Fruit fly (Drosophila melanogaster) whole organism, embryonic: ENCODE measurements around the gene fusl.

ENCODE experiments used
- Adf1 ChIP-seq: fragments of 200-800 bp; sonication (Bioruptor generic); IDR thresholded peaks from 2 replicates; pipeline ENCODE4 v1.3.6; 2022; ENCODE audit warnings: missing biosample characterization, missing genetic modification characterization
- Asciz ChIP-seq: fragments of 200-800 bp; sonication (Bioruptor generic); optimal IDR thresholded peaks from 2 replicates; lab custom pipeline; 2017; ENCODE audit warnings: missing biosample characterization, mild to moderate bottlenecking, missing genetic modification characterization, missing genetic modification reagents
- Awh ChIP-seq: fragments of 200-800 bp; sonication (Bioruptor generic); IDR thresholded peaks from 2 replicates; pipeline ENCODE4, ENCODE4 v1.3.6; 2022; ENCODE audit warnings: missing biosample characterization, missing genetic modification characterization
- B-H1 ChIP-seq: fragments of 200-800 bp; sonication (Bioruptor generic); IDR thresholded peaks from 3 replicates; pipeline ENCODE4 v1.3.6; 2022; ENCODE audit warnings: missing biosample characterization, missing genetic modification characterization
- CG11504 ChIP-seq: fragments of 200-800 bp; sonication (Bioruptor generic); optimal IDR thresholded peaks from 3 replicates; lab custom pipeline; 2019; ENCODE audit warnings: missing biosample characterization, mild to moderate bottlenecking, missing genetic modification characterization, moderate library complexity
- CG13123 ChIP-seq: fragments of 200-800 bp; sonication (Bioruptor generic); optimal IDR thresholded peaks from 2 replicates; lab custom pipeline; 2016; ENCODE audit warnings: missing biosample characterization, missing genetic modification characterization
- CG14441 ChIP-seq: fragments of 200-800 bp; sonication (Bioruptor generic); IDR thresholded peaks from 2 replicates; pipeline ENCODE4 v1.3.6; 2022; ENCODE audit warnings: missing biosample characterization, missing genetic modification characterization
- CG14710 ChIP-seq: fragments of 200-800 bp; sonication (Bioruptor generic); optimal IDR thresholded peaks from 3 replicates; lab custom pipeline; 2019; ENCODE audit warnings: missing biosample characterization, mild to moderate bottlenecking, missing genetic modification characterization, moderate library complexity
- CG16779 ChIP-seq: fragments of 200-800 bp; sonication (Bioruptor generic); IDR thresholded peaks from 2 replicates; pipeline ENCODE4 v1.3.6; 2022; ENCODE audit warnings: missing biosample characterization, missing genetic modification characterization
- CG17359 ChIP-seq: fragments of 200-800 bp; sonication (Bioruptor generic); optimal IDR thresholded peaks from 3 replicates; lab custom pipeline; 2018; ENCODE audit warnings: missing biosample characterization, mild to moderate bottlenecking, missing genetic modification characterization, moderate library complexity
- CG17802 ChIP-seq: fragments of 200-800 bp; sonication (Bioruptor generic); optimal IDR thresholded peaks from 2 replicates; lab custom pipeline; 2018; ENCODE audit warnings: missing biosample characterization, mild to moderate bottlenecking, missing genetic modification characterization, moderate library complexity
- CG17912 ChIP-seq: fragments of 200-800 bp; sonication (Bioruptor generic); optimal IDR thresholded peaks from 2 replicates; lab custom pipeline; 2018; ENCODE audit warnings: missing biosample characterization, mild to moderate bottlenecking, missing genetic modification characterization
- CG2712 ChIP-seq: fragments of 200-800 bp; optimal IDR thresholded peaks from 3 replicates; lab custom pipeline; 2019; ENCODE audit warnings: missing biosample characterization, mild to moderate bottlenecking, missing genetic modification characterization, moderate library complexity
- CG2875 ChIP-seq: fragments of 200-800 bp; sonication (Bioruptor generic); optimal IDR thresholded peaks from 2 replicates; lab custom pipeline; 2017; ENCODE audit warnings: missing biosample characterization, mild to moderate bottlenecking, missing genetic modification characterization, missing genetic modification reagents
- CG34224 ChIP-seq: fragments of 200-800 bp; sonication (Bioruptor generic); IDR thresholded peaks from 3 replicates; pipeline ENCODE4 v1.3.6; 2022; ENCODE audit warnings: missing biosample characterization, missing genetic modification characterization; ENCODE audit not compliant: partially characterized antibody
- CG4707 ChIP-seq: fragments of 200-800 bp; sonication (Bioruptor generic); optimal IDR thresholded peaks from 2 replicates; lab custom pipeline; 2018; ENCODE audit warnings: missing biosample characterization, mild to moderate bottlenecking, missing genetic modification characterization, moderate library complexity
- CG6272 ChIP-seq: fragments of 200-800 bp; sonication (Bioruptor generic); IDR thresholded peaks from 2 replicates; pipeline ENCODE4 v1.3.6; 2022; ENCODE audit warnings: missing biosample characterization, missing genetic modification characterization
- CG6689 ChIP-seq: fragments of 200-800 bp; sonication (Bioruptor generic); IDR thresholded peaks from 2 replicates; pipeline ENCODE4 v1.3.6; 2022; ENCODE audit warnings: missing biosample characterization, missing genetic modification characterization
- CG7745 ChIP-seq: fragments of 200-800 bp; sonication (Bioruptor generic); optimal IDR thresholded peaks from 2 replicates; lab custom pipeline; 2018; ENCODE audit warnings: missing biosample characterization, mild to moderate bottlenecking, missing genetic modification characterization, moderate library complexity
- CG7839 ChIP-seq: fragments of 200-800 bp; sonication (Bioruptor generic); optimal IDR thresholded peaks from 3 replicates; lab custom pipeline; 2018; ENCODE audit warnings: missing biosample characterization, mild to moderate bottlenecking, missing genetic modification characterization, moderate library complexity
- D ChIP-seq, 2 experiments: fragments of 200-800 bp in 1 of 2; fragments of >200 bp in 1 of 2; sonication (Bioruptor generic) in 1 of 2; optimal IDR thresholded peaks; 2 replicates in 1 of 2; 3 replicates in 1 of 2; lab custom pipeline; 2017; ENCODE audit warnings: mild to moderate bottlenecking in 1 of 2, missing biosample characterization in 1 of 2, missing genetic modification characterization in 1 of 2, missing genetic modification reagents in 1 of 2
- Doc2 ChIP-seq: fragments of 200-800 bp; sonication (Bioruptor generic); IDR thresholded peaks from 2 replicates; pipeline ENCODE4 v1.3.6; 2022; ENCODE audit warnings: missing biosample characterization, missing genetic modification characterization
- Doc3 ChIP-seq: fragments of 200-800 bp; sonication (Bioruptor generic); IDR thresholded peaks from 3 replicates; pipeline ENCODE4 v1.3.6; 2022; ENCODE audit warnings: missing biosample characterization, missing genetic modification characterization; ENCODE audit not compliant: partially characterized antibody
- Hr78 ChIP-seq, 2 experiments: fragments of 200-800 bp in 1 of 2; fragments of >200 bp in 1 of 2; sonication (Bioruptor generic) in 1 of 2; optimal IDR thresholded peaks; 2 replicates each; lab custom pipeline; 2017 to 2019; ENCODE audit warnings: missing biosample characterization in 2 of 2, missing genetic modification characterization in 2 of 2, mild to moderate bottlenecking in 1 of 2, moderate library complexity in 1 of 2
- Kr ChIP-seq: fragments of 200-800 bp; sonication (Bioruptor generic); optimal IDR thresholded peaks from 2 replicates; lab custom pipeline; 2017; ENCODE audit warnings: missing biosample characterization, mild to moderate bottlenecking, missing genetic modification characterization
- Lpt ChIP-seq: fragments of >200 bp; optimal IDR thresholded peaks from 2 replicates; lab custom pipeline; 2018; ENCODE audit warnings: missing biosample characterization, missing genetic modification characterization
- Meics ChIP-seq: fragments of 200-800 bp; sonication (Bioruptor generic); optimal IDR thresholded peaks from 2 replicates; lab custom pipeline; 2017; ENCODE audit warnings: missing biosample characterization, mild to moderate bottlenecking, missing genetic modification characterization
- Nf-YB ChIP-seq: fragments of 200-800 bp; sonication (Bioruptor generic); optimal IDR thresholded peaks from 3 replicates; lab custom pipeline; 2019; ENCODE audit warnings: missing biosample characterization, mild to moderate bottlenecking, missing genetic modification characterization, moderate library complexity
- NfI ChIP-seq: fragments of 200-800 bp; sonication (Bioruptor generic); optimal IDR thresholded peaks from 3 replicates; lab custom pipeline; 2018; ENCODE audit warnings: missing biosample characterization, mild to moderate bottlenecking, missing genetic modification characterization, moderate library complexity
- bigmax ChIP-seq: fragments of 200-800 bp; sonication (Bioruptor generic); optimal IDR thresholded peaks from 2 replicates; lab custom pipeline; 2018; ENCODE audit warnings: missing biosample characterization, mild to moderate bottlenecking, missing genetic modification characterization
- crol ChIP-seq: fragments of 200-800 bp; sonication (Bioruptor generic); IDR thresholded peaks from 2 replicates; pipeline ENCODE4 v1.3.6; 2022; ENCODE audit warnings: missing biosample characterization, missing genetic modification characterization
- eve ChIP-seq, 2 experiments: fragments of >200 bp; optimal IDR thresholded peaks; 2 replicates each; lab custom pipeline; 2017; ENCODE audit warnings: missing biosample characterization in 2 of 2, missing genetic modification characterization in 2 of 2
- gfzf ChIP-seq: fragments of 200-800 bp; sonication (Bioruptor generic); optimal IDR thresholded peaks from 2 replicates; lab custom pipeline; 2016; ENCODE audit warnings: missing biosample characterization, mild to moderate bottlenecking, missing genetic modification characterization, moderate library complexity
- grau ChIP-seq: fragments of 200-800 bp; optimal IDR thresholded peaks from 3 replicates; lab custom pipeline; 2019; ENCODE audit warnings: missing biosample characterization, mild to moderate bottlenecking, missing genetic modification characterization, moderate library complexity
- gro ChIP-seq: fragments of 200-800 bp; sonication (Bioruptor generic); optimal IDR thresholded peaks from 2 replicates; lab custom pipeline; 2016; ENCODE audit warnings: missing biosample characterization, missing genetic modification characterization
- gsb ChIP-seq: fragments of 200-800 bp; sonication (Bioruptor generic); IDR thresholded peaks from 2 replicates; pipeline ENCODE4 v1.3.6; 2022; ENCODE audit warnings: missing biosample characterization, missing genetic modification characterization
- insv ChIP-seq, 2 experiments: fragments of 200-800 bp; sonication (Bioruptor generic); optimal IDR thresholded peaks; 3 replicates each; lab custom pipeline; 2016 to 2018; ENCODE audit warnings: missing biosample characterization in 2 of 2, missing genetic modification characterization in 2 of 2
- nerfin-2 ChIP-seq: fragments of 200-800 bp; sonication (Bioruptor generic); IDR thresholded peaks from 2 replicates; pipeline ENCODE4 v1.3.6; 2022; ENCODE audit warnings: missing biosample characterization, missing genetic modification characterization; ENCODE audit not compliant: partially characterized antibody
- p53 ChIP-seq: fragments of 200-800 bp; sonication (Bioruptor generic); optimal IDR thresholded peaks from 2 replicates; lab custom pipeline; 2016; ENCODE audit warnings: missing biosample characterization, missing genetic modification characterization
- prd ChIP-seq, 3 experiments: fragments of >200 bp in 2 of 3; fragments of 200-800 bp in 1 of 3; sonication (Bioruptor generic) in 1 of 3; optimal IDR thresholded peaks in 2 of 3; IDR thresholded peaks in 1 of 3; 2 replicates in 2 of 3; 3 replicates in 1 of 3; pipeline versions ENCODE4 v1.3.6 to Lab custom; 2017 to 2022; ENCODE audit warnings: missing biosample characterization in 1 of 3, missing genetic modification characterization in 1 of 3
- psq ChIP-seq: fragments of 200-800 bp; sonication (Bioruptor generic); optimal IDR thresholded peaks from 2 replicates; lab custom pipeline; 2017; ENCODE audit warnings: missing biosample characterization, missing genetic modification characterization
- run ChIP-seq: fragments of 200-800 bp; sonication (Bioruptor generic); optimal IDR thresholded peaks from 3 replicates; lab custom pipeline; 2018; ENCODE audit warnings: missing biosample characterization, mild to moderate bottlenecking, missing genetic modification characterization
- tgo ChIP-seq: fragments of 200-800 bp; sonication (Bioruptor generic); IDR thresholded peaks from 3 replicates; pipeline ENCODE4 v1.3.6; 2022; ENCODE audit warnings: missing biosample characterization, missing genetic modification characterization
- vfl ChIP-seq: fragments of 200-800 bp; sonication (Bioruptor generic); optimal IDR thresholded peaks from 2 replicates; lab custom pipeline; 2016; ENCODE audit warnings: missing biosample characterization, missing genetic modification characterization
- vvl ChIP-seq: fragments of 200-800 bp; sonication (Bioruptor generic); IDR thresholded peaks from 2 replicates; pipeline ENCODE4 v1.3.6; 2022; ENCODE audit warnings: missing biosample characterization, missing genetic modification characterization
- wdn ChIP-seq: fragments of 200-800 bp; sonication (Bioruptor generic); IDR thresholded peaks from 2 replicates; pipeline ENCODE4 v1.3.6; 2022; ENCODE audit warnings: missing biosample characterization, missing genetic modification characterization
- yki ChIP-seq: fragments of >200 bp; optimal IDR thresholded peaks from 3 replicates; lab custom pipeline; 2018
- z ChIP-seq: fragments of 200-800 bp; sonication (Bioruptor generic); IDR thresholded peaks from 3 replicates; pipeline ENCODE4 v1.3.6; 2022; ENCODE audit warnings: missing biosample characterization, missing genetic modification characterization
- zfh1 ChIP-seq: fragments of 200-800 bp; sonication (Bioruptor generic); IDR thresholded peaks from 3 replicates; pipeline ENCODE4 v1.3.6; 2022; ENCODE audit warnings: missing biosample characterization, missing genetic modification characterization

Gene fusl

dm6 chr2L:5296672-5297288, 41.1 kb downstream of the fusl start (continued):
- no peak for TF ChIP-seq prd (optimal IDR thresholded peaks at IDR 0.05; lab: Kevin White, UChicago)
- no peak for TF ChIP-seq prd (GFP tag; IDR thresholded peaks at IDR 0.05; lab: Robert Waterston, UW)
- TF ChIP-seq CG17359 (tag; lab: Kevin White, UChicago) = no peak
- peak; percentile 66 for TF ChIP-seq CG2712 (tag; lab: Kevin White, UChicago)
- TF ChIP-seq grau (tag; lab: Kevin White, UChicago) = peak; percentile 21
- TF ChIP-seq Doc2 = no peak
- TF ChIP-seq tgo (GFP tag; lab: Robert Waterston, UW) = no peak
- no peak for TF ChIP-seq bigmax
- no peak for TF ChIP-seq CG14441 (GFP tag; lab: Robert Waterston, UW)
- TF ChIP-seq Asciz (GFP tag; lab: Kevin White, UChicago) = peak; percentile 22
- no peak for TF ChIP-seq gsb
- TF ChIP-seq z (GFP tag; lab: Robert Waterston, UW) = no peak
- no peak for TF ChIP-seq run (tag; lab: Kevin White, UChicago)
- peak; percentile 44; the same call in 1 of the 3 replicates for TF ChIP-seq zfh1 (GFP tag; lab: Robert Waterston, UW)
- TF ChIP-seq CG7839 (tag; lab: Kevin White, UChicago) = peak; percentile 39
- TF ChIP-seq CG14710 (tag; lab: Kevin White, UChicago) = peak; percentile 61
- TF ChIP-seq CG17802 (tag; lab: Kevin White, UChicago) = peak; percentile 5
- peak; percentile 8 for TF ChIP-seq CG4707
- no peak for TF ChIP-seq insv (GFP tag; optimal IDR thresholded peaks at IDR 0.05; lab: Kevin White, UChicago)
- no peak for TF ChIP-seq CG13123 (GFP tag; lab: Kevin White, UChicago)
- TF ChIP-seq psq (GFP tag; lab: Kevin White, UChicago) = no peak
- no peak for TF ChIP-seq vfl
- no peak for TF ChIP-seq wdn (GFP tag; lab: Robert Waterston, UW)
- TF ChIP-seq CG6272 (GFP tag; lab: Robert Waterston, UW) = no peak
- TF ChIP-seq gfzf = no peak
- TF ChIP-seq CG6689 = no peak
- TF ChIP-seq CG11504 = peak; percentile 29
- TF ChIP-seq crol (GFP tag; lab: Robert Waterston, UW) = peak; percentile 99
- no peak for TF ChIP-seq yki
- no peak for TF ChIP-seq Doc3 (GFP tag; lab: Robert Waterston, UW)
- TF ChIP-seq Hr78 (GFP tag; optimal IDR thresholded peaks at IDR 0.05; lab: Kevin White, UChicago) = no peak
- TF ChIP-seq CG34224 (GFP tag; lab: Robert Waterston, UW) = no peak
- TF ChIP-seq eve (GFP tag; optimal IDR thresholded peaks at IDR 0.05; lab: Kevin White, UChicago) = no peak
- TF ChIP-seq Adf1 (GFP tag; lab: Robert Waterston, UW) = peak; percentile 14; the same call in 1 of the 2 replicates
- no peak for TF ChIP-seq CG2875 (GFP tag; lab: Kevin White, UChicago)
- TF ChIP-seq Lpt (GFP tag; lab: Kevin White, UChicago) = no peak
- TF ChIP-seq Nf-YB (GFP tag; lab: Kevin White, UChicago) = no peak
- no peak; the same call in 1 of the 2 replicates for TF ChIP-seq Awh (GFP tag; lab: Robert Waterston, UW)
- no peak for TF ChIP-seq Meics (GFP tag; lab: Kevin White, UChicago)
- no peak for TF ChIP-seq nerfin-2 (GFP tag; lab: Robert Waterston, UW)
- no peak for TF ChIP-seq D (optimal IDR thresholded peaks at IDR 0.05; lab: Kevin White, UChicago)
- TF ChIP-seq D (GFP tag; optimal IDR thresholded peaks at IDR 0.05; lab: Kevin White, UChicago) = peak; percentile 43
- TF ChIP-seq gro (GFP tag; lab: Kevin White, UChicago) = no peak
- TF ChIP-seq CG16779 (GFP tag; lab: Robert Waterston, UW) = no peak
- no peak for TF ChIP-seq CG17912
- no peak for TF ChIP-seq NfI
- TF ChIP-seq B-H1 (GFP tag; lab: Robert Waterston, UW) = no peak
- TF ChIP-seq Kr (GFP tag; lab: Kevin White, UChicago) = no peak
- no peak for TF ChIP-seq p53
- TF ChIP-seq CG7745 (tag; lab: Kevin White, UChicago) = no peak
- no peak for TF ChIP-seq vvl (GFP tag; lab: Robert Waterston, UW)
